Fruit fly (Drosophila melanogaster) whole organism, embryonic: Measurements from ENCODE around the gene slmb.

Experiments
- Atf6 ChIP-seq: fragments of 200-800 bp; sonication (Bioruptor generic); IDR thresholded peaks from 2 replicates; pipeline ENCODE4 v1.3.6; 2022; ENCODE audit warnings: missing biosample characterization, missing genetic modification characterization
- BEAF-32 ChIP-seq: fragments of 200-800 bp; sonication (Bioruptor generic); optimal IDR thresholded peaks from 3 replicates; lab custom pipeline; 2017; ENCODE audit warnings: missing biosample characterization, missing genetic modification characterization, mild to moderate bottlenecking, moderate library complexity, missing genetic modification reagents
- Bdp1 ChIP-seq: fragments of 200-800 bp; sonication (Bioruptor generic); optimal IDR thresholded peaks from 3 replicates; lab custom pipeline; 2016; ENCODE audit warnings: missing biosample characterization, missing genetic modification characterization
- Bteb2 ChIP-seq: fragments of 200-800 bp; sonication (Bioruptor generic); optimal IDR thresholded peaks from 2 replicates; lab custom pipeline; 2016; ENCODE audit warnings: missing biosample characterization, missing genetic modification characterization
- CG10979 ChIP-seq: fragments of 200-800 bp; sonication (Bioruptor generic); optimal IDR thresholded peaks from 2 replicates; lab custom pipeline; 2018; ENCODE audit warnings: missing biosample characterization, mild to moderate bottlenecking, missing genetic modification characterization, moderate library complexity
- CG12391 ChIP-seq: fragments of 200-800 bp; sonication (Bioruptor generic); optimal IDR thresholded peaks from 3 replicates; lab custom pipeline; 2018; ENCODE audit warnings: missing biosample characterization, mild to moderate bottlenecking, missing genetic modification characterization, moderate library complexity
- CG12659 ChIP-seq: fragments of 200-800 bp; sonication (Bioruptor generic); optimal IDR thresholded peaks from 3 replicates; lab custom pipeline; 2017; ENCODE audit warnings: mild to moderate bottlenecking, missing biosample characterization, missing genetic modification reagents, missing genetic modification characterization
- CG13775 ChIP-seq: fragments of 200-800 bp; sonication (Bioruptor generic); optimal IDR thresholded peaks from 3 replicates; lab custom pipeline; 2017; ENCODE audit warnings: missing biosample characterization, mild to moderate bottlenecking, missing genetic modification characterization
- CG15601 ChIP-seq: fragments of 200-800 bp; sonication (Bioruptor generic); optimal IDR thresholded peaks from 3 replicates; lab custom pipeline; 2019; ENCODE audit warnings: missing biosample characterization, mild to moderate bottlenecking, missing genetic modification characterization, moderate library complexity
- CG15696 ChIP-seq: fragments of 200-800 bp; sonication (Bioruptor generic); optimal IDR thresholded peaks from 2 replicates; lab custom pipeline; 2019; ENCODE audit warnings: missing biosample characterization, mild to moderate bottlenecking, missing genetic modification characterization, moderate library complexity
- CG17612 ChIP-seq: fragments of 200-800 bp; sonication (Bioruptor generic); IDR thresholded peaks from 2 replicates; pipeline ENCODE4 v1.3.6; 2022; ENCODE audit warnings: missing biosample characterization, missing genetic modification characterization
- CG17829 ChIP-seq: fragments of 200-800 bp; optimal IDR thresholded peaks from 2 replicates; lab custom pipeline; 2019; ENCODE audit warnings: missing biosample characterization, mild to moderate bottlenecking, missing genetic modification characterization, moderate library complexity
- CG18262 ChIP-seq: fragments of 200-800 bp; optimal IDR thresholded peaks from 3 replicates; lab custom pipeline; 2019; ENCODE audit warnings: missing biosample characterization, mild to moderate bottlenecking, missing genetic modification characterization, moderate library complexity
- CG2116 ChIP-seq: fragments of 200-800 bp; sonication (Bioruptor generic); optimal IDR thresholded peaks from 3 replicates; lab custom pipeline; 2018; ENCODE audit warnings: missing biosample characterization, mild to moderate bottlenecking, missing genetic modification characterization
- CG2120 ChIP-seq: fragments of 200-800 bp; sonication (Bioruptor generic); optimal IDR thresholded peaks from 3 replicates; lab custom pipeline; 2016; ENCODE audit warnings: missing biosample characterization, missing genetic modification characterization
- CG2712 ChIP-seq: fragments of 200-800 bp; optimal IDR thresholded peaks from 3 replicates; lab custom pipeline; 2019; ENCODE audit warnings: missing biosample characterization, mild to moderate bottlenecking, missing genetic modification characterization, moderate library complexity
- CG2875 ChIP-seq: fragments of 200-800 bp; sonication (Bioruptor generic); optimal IDR thresholded peaks from 2 replicates; lab custom pipeline; 2017; ENCODE audit warnings: missing biosample characterization, mild to moderate bottlenecking, missing genetic modification characterization, missing genetic modification reagents
- CG30020 ChIP-seq: fragments of 200-800 bp; optimal IDR thresholded peaks from 2 replicates; lab custom pipeline; 2019; ENCODE audit warnings: missing biosample characterization, mild to moderate bottlenecking, missing genetic modification characterization, moderate library complexity
- CG42726 ChIP-seq: fragments of 200-800 bp; sonication (Bioruptor generic); IDR thresholded peaks from 2 replicates; pipeline ENCODE4 v1.3.6; 2022; ENCODE audit warnings: missing biosample characterization, missing genetic modification characterization; ENCODE audit not compliant: partially characterized antibody
- CG6689 ChIP-seq: fragments of 200-800 bp; sonication (Bioruptor generic); IDR thresholded peaks from 2 replicates; pipeline ENCODE4 v1.3.6; 2022; ENCODE audit warnings: missing biosample characterization, missing genetic modification characterization
- CG7556 ChIP-seq: fragments of 200-800 bp; sonication (Bioruptor generic); optimal IDR thresholded peaks from 2 replicates; lab custom pipeline; 2017; ENCODE audit warnings: missing biosample characterization, mild to moderate bottlenecking, missing genetic modification characterization
- CG8924 ChIP-seq: fragments of 200-800 bp; optimal IDR thresholded peaks from 3 replicates; lab custom pipeline; 2019; ENCODE audit warnings: missing biosample characterization, mild to moderate bottlenecking, missing genetic modification characterization, moderate library complexity
- CG9817 ChIP-seq: fragments of 200-800 bp; sonication (Bioruptor generic); optimal IDR thresholded peaks from 2 replicates; lab custom pipeline; 2018; ENCODE audit warnings: missing biosample characterization, mild to moderate bottlenecking, missing genetic modification characterization, moderate library complexity
- CTCF ChIP-seq: fragments of 200-800 bp; sonication (Bioruptor generic); optimal IDR thresholded peaks from 2 replicates; lab custom pipeline; 2017; ENCODE audit warnings: missing biosample characterization, mild to moderate bottlenecking, missing genetic modification characterization, moderate library complexity
- CoRest ChIP-seq: fragments of 200-800 bp; sonication (Bioruptor generic); optimal IDR thresholded peaks from 3 replicates; lab custom pipeline; 2018; ENCODE audit warnings: missing biosample characterization, mild to moderate bottlenecking, missing genetic modification characterization, moderate library complexity
- Dek ChIP-seq: fragments of 200-800 bp; sonication (Bioruptor generic); optimal IDR thresholded peaks from 3 replicates; lab custom pipeline; 2019; ENCODE audit warnings: missing biosample characterization, mild to moderate bottlenecking, missing genetic modification characterization, moderate library complexity
- Dp ChIP-seq: fragments of 200-800 bp; sonication (Bioruptor generic); optimal IDR thresholded peaks from 2 replicates; lab custom pipeline; 2018; ENCODE audit warnings: missing biosample characterization, mild to moderate bottlenecking, missing genetic modification characterization, moderate library complexity
- Fer3 ChIP-seq: fragments of 200-800 bp; sonication (Bioruptor generic); optimal IDR thresholded peaks from 2 replicates; lab custom pipeline; 2018; ENCODE audit warnings: missing biosample characterization, mild to moderate bottlenecking, missing genetic modification characterization, moderate library complexity
- Hr3 ChIP-seq: fragments of 200-800 bp; sonication (Bioruptor generic); optimal IDR thresholded peaks from 3 replicates; lab custom pipeline; 2016; ENCODE audit warnings: missing biosample characterization, missing genetic modification characterization
- Med ChIP-seq: fragments of 200-800 bp; sonication (Bioruptor generic); peaks from one replicate; lab custom pipeline; 2016; ENCODE audit warnings: missing biosample characterization, missing genetic modification characterization, mild to moderate bottlenecking, inconsistent platforms, moderate library complexity
- PHDP ChIP-seq: fragments of 200-800 bp; sonication (Bioruptor generic); optimal IDR thresholded peaks from 3 replicates; lab custom pipeline; 2018; ENCODE audit warnings: missing biosample characterization, mild to moderate bottlenecking, missing genetic modification characterization, moderate library complexity
- Ptx1 ChIP-seq: fragments of 200-800 bp; sonication (Bioruptor generic); IDR thresholded peaks from 2 replicates; pipeline ENCODE4 v1.3.6; 2022; ENCODE audit warnings: missing biosample characterization, missing genetic modification characterization
- Rfx ChIP-seq: fragments of 200-800 bp; sonication (Bioruptor generic); IDR thresholded peaks from 2 replicates; pipeline ENCODE4 v1.3.6; 2022; ENCODE audit warnings: missing biosample characterization, missing genetic modification characterization
- Six4 ChIP-seq: fragments of 200-800 bp; sonication (Bioruptor generic); optimal IDR thresholded peaks from 2 replicates; lab custom pipeline; 2016; ENCODE audit warnings: missing biosample characterization, missing genetic modification characterization
- Sry-β ChIP-seq: fragments of 200-800 bp; sonication (Bioruptor generic); optimal IDR thresholded peaks from 2 replicates; lab custom pipeline; 2018; ENCODE audit warnings: missing biosample characterization, mild to moderate bottlenecking, missing genetic modification characterization, moderate library complexity
- Ssrp ChIP-seq: fragments of 200-800 bp; sonication (Bioruptor generic); optimal IDR thresholded peaks from 2 replicates; lab custom pipeline; 2018; ENCODE audit warnings: missing biosample characterization, mild to moderate bottlenecking, missing genetic modification characterization, moderate library complexity
- Taf1 ChIP-seq: fragments of 200-800 bp; sonication (Bioruptor generic); IDR thresholded peaks from 2 replicates; pipeline ENCODE4 v1.3.6; 2022; ENCODE audit warnings: missing biosample characterization, missing genetic modification characterization
- Xbp1 ChIP-seq: fragments of 200-800 bp; sonication (Bioruptor generic); optimal IDR thresholded peaks from 3 replicates; lab custom pipeline; 2016; ENCODE audit warnings: missing biosample characterization, mild to moderate bottlenecking, missing genetic modification characterization
- aop ChIP-seq: fragments of 200-800 bp; sonication (Bioruptor generic); IDR thresholded peaks from 2 replicates; pipeline ENCODE4 v1.3.6; 2022; ENCODE audit warnings: missing biosample characterization, missing genetic modification characterization
- ci ChIP-seq: fragments of 200-800 bp; sonication (Bioruptor generic); IDR thresholded peaks from 3 replicates; pipeline ENCODE4 v1.3.6; 2022; ENCODE audit warnings: missing biosample characterization, missing genetic modification characterization
- dmrt11E ChIP-seq: fragments of 200-800 bp; sonication (Bioruptor generic); optimal IDR thresholded peaks from 3 replicates; lab custom pipeline; 2018; ENCODE audit warnings: missing biosample characterization, mild to moderate bottlenecking, missing genetic modification characterization, moderate library complexity
- nerfin-1 ChIP-seq: fragments of 200-800 bp; sonication (Bioruptor generic); optimal IDR thresholded peaks from 3 replicates; lab custom pipeline; 2019; ENCODE audit warnings: missing biosample characterization, mild to moderate bottlenecking, missing genetic modification characterization, moderate library complexity
- pros ChIP-seq: fragments of 200-800 bp; sonication (Bioruptor generic); optimal IDR thresholded peaks from 3 replicates; lab custom pipeline; 2019; ENCODE audit warnings: missing biosample characterization, mild to moderate bottlenecking, missing genetic modification characterization, moderate library complexity
- row ChIP-seq: fragments of 200-800 bp; sonication (Bioruptor generic); IDR thresholded peaks from 3 replicates; pipeline ENCODE4 v1.3.6; 2022; ENCODE audit warnings: missing biosample characterization, missing genetic modification characterization
- stwl ChIP-seq: fragments of 200-800 bp; sonication (Bioruptor generic); optimal IDR thresholded peaks from 3 replicates; lab custom pipeline; 2018; ENCODE audit warnings: missing biosample characterization, mild to moderate bottlenecking, missing genetic modification characterization, moderate library complexity
- sug ChIP-seq: fragments of 200-800 bp; optimal IDR thresholded peaks from 2 replicates; lab custom pipeline; 2019; ENCODE audit warnings: missing biosample characterization, mild to moderate bottlenecking, missing genetic modification characterization, moderate library complexity
- toy ChIP-seq: fragments of 200-800 bp; sonication (Bioruptor generic); IDR thresholded peaks from 2 replicates; pipeline ENCODE4 v1.3.6; 2022; ENCODE audit warnings: missing biosample characterization, missing genetic modification characterization
- trh ChIP-seq: fragments of 200-800 bp; sonication (Bioruptor generic); optimal IDR thresholded peaks from 2 replicates; lab custom pipeline; 2016; ENCODE audit warnings: missing biosample characterization, missing genetic modification characterization
- twi ChIP-seq: fragments of 200-800 bp; optimal IDR thresholded peaks from 2 replicates; lab custom pipeline; 2019; ENCODE audit warnings: missing biosample characterization, mild to moderate bottlenecking, missing genetic modification characterization, moderate library complexity
- zen ChIP-seq: fragments of 200-800 bp; sonication (Bioruptor generic); optimal IDR thresholded peaks from 3 replicates; lab custom pipeline; 2018; ENCODE audit warnings: missing biosample characterization, mild to moderate bottlenecking, missing genetic modification characterization, moderate library complexity

Gene slmb

DNA sequence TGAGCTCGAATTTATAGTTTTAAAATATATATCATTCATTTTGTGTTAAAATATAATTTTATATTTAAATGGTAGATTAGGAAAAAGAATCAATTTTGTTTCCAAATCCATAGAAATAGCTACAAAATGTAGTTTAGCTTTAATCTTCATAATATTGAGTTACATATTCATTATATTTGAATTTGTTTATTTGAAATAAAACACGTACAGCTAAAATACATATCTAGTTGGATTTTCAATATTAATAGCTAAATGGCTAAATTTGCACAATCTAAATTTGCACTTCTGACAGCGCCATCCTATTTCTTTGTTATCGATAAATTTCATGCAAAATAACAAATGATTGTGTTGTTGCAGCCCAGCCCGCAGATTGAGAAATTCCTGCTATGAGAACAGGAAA, 6.7 kb upstream of the slmb start, which contains the start of gene Usp8 (continued):
- TF ChIP-seq CG7556 (GFP tag; lab: Kevin White, UChicago) (peak; percentile 43), Taf1 (GFP tag; lab: Robert Waterston, UW) (no peak), CG12659 (GFP tag; lab: Kevin White, UChicago) (peak; percentile 51), CTCF (GFP tag; lab: Kevin White, UChicago) (peak; percentile 9), Rfx (peak; percentile 33; the same call in 1 of the 2 replicates), twi (tag; lab: Kevin White, UChicago) (peak; percentile 2), Med (GFP tag; lab: Kevin White, UChicago) (peak; percentile 33), row (GFP tag; lab: Robert Waterston, UW) (peak; percentile 80), CG2875 (GFP tag; lab: Kevin White, UChicago) (no peak), trh (no peak), ci (no peak), CG17612 (GFP tag; lab: Robert Waterston, UW) (no peak), Bteb2 (GFP tag; lab: Kevin White, UChicago) (no peak), Xbp1 (GFP tag; lab: Kevin White, UChicago) (peak; percentile 34), stwl (tag; lab: Kevin White, UChicago) (peak; percentile 17), CG17829 (tag; lab: Kevin White, UChicago) (peak; percentile 23), CG15696 (tag; lab: Kevin White, UChicago) (peak; percentile 37), CG2120 (GFP tag; lab: Kevin White, UChicago) (peak; percentile 33), CG8924 (tag; lab: Kevin White, UChicago) (peak; percentile 70), CoRest (peak; percentile 68), zen (tag; lab: Kevin White, UChicago) (peak; percentile 26), sug (tag; lab: Kevin White, UChicago) (peak; percentile 49), pros (GFP tag; lab: Kevin White, UChicago) (no peak), Bdp1 (GFP tag; lab: Kevin White, UChicago) (no peak), Dek (tag; lab: Kevin White, UChicago) (peak; percentile 45), Hr3 (peak; percentile 29), CG42726 (GFP tag; lab: Robert Waterston, UW) (no peak), CG10979 (peak; percentile 39), Sry-β (GFP tag; lab: Kevin White, UChicago) (peak; percentile 95), aop (GFP tag; lab: Robert Waterston, UW) (no peak), nerfin-1 (tag; lab: Kevin White, UChicago) (peak; percentile 11), PHDP (peak; percentile 8), Ptx1 (GFP tag; lab: Robert Waterston, UW) (peak; percentile 25; the same call in 1 of the 2 replicates), BEAF-32 (GFP tag; lab: Kevin White, UChicago) (peak; percentile 13), CG13775 (GFP tag; lab: Kevin White, UChicago) (peak; percentile 62), Dp (GFP tag; lab: Kevin White, UChicago) (peak; percentile 10), Fer3 (tag; lab: Kevin White, UChicago) (peak; percentile 23), Atf6 (GFP tag; lab: Robert Waterston, UW) (no peak), dmrt11E (tag; lab: Kevin White, UChicago) (peak; percentile 29), CG9817 (tag; lab: Kevin White, UChicago) (peak; percentile 24), CG6689 (GFP tag; lab: Robert Waterston, UW) (0 out of 2 replicates have a peak, but pooled peaks have one; percentile 7), toy (no peak), CG15601 (peak; percentile 1), CG18262 (tag; lab: Kevin White, UChicago) (peak; percentile 60), CG2712 (tag; lab: Kevin White, UChicago) (peak; percentile 66), Six4 (GFP tag; lab: Kevin White, UChicago) (no peak), CG30020 (tag; lab: Kevin White, UChicago) (peak; percentile 64), CG12391 (tag; lab: Kevin White, UChicago) (peak; percentile 76), Ssrp (peak; percentile 44), CG2116 (GFP tag; lab: Kevin White, UChicago) (peak; percentile 74)
